Fruit fly (Drosophila melanogaster) whole organism, pupa: ENCODE data around the gene CG4069.

Experiments
- CG10348 ChIP-seq: fragments of 200-800 bp; sonication (Bioruptor generic); IDR thresholded peaks from 2 replicates; pipeline ENCODE4 v1.3.6; 2022; ENCODE audit warnings: missing biosample characterization, missing genetic modification characterization
- CG12605 ChIP-seq: fragments of 200-800 bp; sonication (Bioruptor generic); IDR thresholded peaks from 2 replicates; pipeline ENCODE4 v1.3.6; 2022; ENCODE audit warnings: missing biosample characterization, missing genetic modification characterization
- CG13204 ChIP-seq: fragments of 200-800 bp; sonication (Bioruptor generic); optimal IDR thresholded peaks from 2 replicates; lab custom pipeline; 2018; ENCODE audit warnings: missing biosample characterization, mild to moderate bottlenecking, missing genetic modification characterization, moderate library complexity
- CG14655 ChIP-seq: fragments of 200-800 bp; sonication (Bioruptor generic); optimal IDR thresholded peaks from 3 replicates; lab custom pipeline; 2017; ENCODE audit warnings: mild to moderate bottlenecking, missing biosample characterization, missing genetic modification reagents, missing genetic modification characterization
- CG15710 ChIP-seq: fragments of 200-800 bp; sonication (Bioruptor generic); optimal IDR thresholded peaks from 2 replicates; lab custom pipeline; 2018; ENCODE audit warnings: missing biosample characterization, mild to moderate bottlenecking, missing genetic modification characterization, moderate library complexity
- CG17806 ChIP-seq: fragments of 200-800 bp; sonication (Bioruptor generic); optimal IDR thresholded peaks from 2 replicates; lab custom pipeline; 2018; ENCODE audit warnings: missing biosample characterization, mild to moderate bottlenecking, missing genetic modification characterization, moderate library complexity
- CG32121 ChIP-seq: fragments of 200-800 bp; sonication (Bioruptor generic); IDR thresholded peaks from 2 replicates; pipeline ENCODE4 v1.3.6; 2022; ENCODE audit warnings: missing biosample characterization, missing genetic modification characterization
- CG34367 ChIP-seq: fragments of 200-800 bp; sonication (Bioruptor generic); optimal IDR thresholded peaks from 2 replicates; lab custom pipeline; 2018; ENCODE audit warnings: missing biosample characterization, mild to moderate bottlenecking, missing genetic modification characterization
- CG4496 ChIP-seq: fragments of 200-800 bp; sonication (Bioruptor generic); IDR thresholded peaks from 3 replicates; pipeline ENCODE4 v1.3.6; 2022; ENCODE audit warnings: missing biosample characterization, missing genetic modification characterization
- CG8159 ChIP-seq: fragments of 200-800 bp; sonication (Bioruptor generic); optimal IDR thresholded peaks from 3 replicates; lab custom pipeline; 2018; ENCODE audit warnings: missing biosample characterization, mild to moderate bottlenecking, missing genetic modification characterization, moderate library complexity
- CG8301 ChIP-seq: fragments of 200-800 bp; sonication (Bioruptor generic); optimal IDR thresholded peaks from 2 replicates; lab custom pipeline; 2018; ENCODE audit warnings: missing biosample characterization, mild to moderate bottlenecking, missing genetic modification characterization
- CG9948 ChIP-seq: fragments of 200-800 bp; sonication (Bioruptor generic); optimal IDR thresholded peaks from 2 replicates; lab custom pipeline; 2018; ENCODE audit warnings: missing biosample characterization, mild to moderate bottlenecking, missing genetic modification characterization, moderate library complexity
- D1 ChIP-seq: fragments of 200-800 bp; sonication (Bioruptor generic); optimal IDR thresholded peaks from 2 replicates; lab custom pipeline; 2018; ENCODE audit warnings: missing biosample characterization, mild to moderate bottlenecking, missing genetic modification characterization, moderate library complexity
- EcR ChIP-seq: fragments of 200-800 bp; sonication (Bioruptor generic); optimal IDR thresholded peaks from 3 replicates; lab custom pipeline; 2019; ENCODE audit warnings: missing biosample characterization, missing genetic modification characterization, mild to moderate bottlenecking, moderate library complexity, missing genetic modification reagents
- Ets98B ChIP-seq: fragments of 200-800 bp; sonication (Bioruptor generic); IDR thresholded peaks from 2 replicates; pipeline ENCODE4 v1.3.6; 2022; ENCODE audit warnings: missing biosample characterization, missing genetic modification characterization
- Pif1A ChIP-seq: fragments of 200-800 bp; sonication (Bioruptor generic); optimal IDR thresholded peaks from 3 replicates; lab custom pipeline; 2016; ENCODE audit warnings: missing biosample characterization, missing genetic modification characterization
- Pif1B ChIP-seq: fragments of 200-800 bp; sonication (Bioruptor generic); optimal IDR thresholded peaks from 3 replicates; lab custom pipeline; 2016; ENCODE audit warnings: missing biosample characterization, missing genetic modification characterization
- Snoo ChIP-seq: fragments of 200-800 bp; sonication (Bioruptor generic); optimal IDR thresholded peaks from 3 replicates; lab custom pipeline; 2017; ENCODE audit warnings: missing biosample characterization, mild to moderate bottlenecking, missing genetic modification characterization, inconsistent platforms
- fd96Ca ChIP-seq: fragments of 200-800 bp; sonication (Bioruptor generic); IDR thresholded peaks from 3 replicates; pipeline ENCODE4 v1.3.6; 2022; ENCODE audit warnings: missing biosample characterization, missing genetic modification characterization
- gl ChIP-seq: fragments of 200-800 bp; sonication (Bioruptor generic); optimal IDR thresholded peaks from 2 replicates; lab custom pipeline; 2018; ENCODE audit warnings: missing biosample characterization, mild to moderate bottlenecking, missing genetic modification characterization
- rn ChIP-seq: fragments of 200-800 bp; sonication (Bioruptor generic); IDR thresholded peaks from 2 replicates; pipeline ENCODE4 v1.3.6; 2022; ENCODE audit warnings: missing biosample characterization, missing genetic modification characterization

The CG4069 gene

dm6 chr3L:12537123-12537522 lies at the start of gene CG4069:
CG4069 (minus strand) TSS chr3L:12537315.
- TF ChIP-seq Snoo (tag; lab: Kevin White, UChicago) (no peak), CG14655 (GFP tag; lab: Kevin White, UChicago) (no peak), CG12605 (GFP tag; lab: Robert Waterston, UW) (no peak), Pif1A (GFP tag; lab: Kevin White, UChicago) (no peak), CG17806 (tag; lab: Kevin White, UChicago) (no peak), CG4496 (GFP tag; lab: Robert Waterston, UW) (no peak), CG8159 (tag; lab: Kevin White, UChicago) (no peak), CG15710 (tag; lab: Kevin White, UChicago) (no peak), D1 (tag; lab: Kevin White, UChicago) (no peak), rn (GFP tag; lab: Robert Waterston, UW) (no peak), CG32121 (GFP tag; lab: Robert Waterston, UW) (no peak), fd96Ca (GFP tag; lab: Robert Waterston, UW) (no peak), CG9948 (tag; lab: Kevin White, UChicago) (no peak)

dm6 chr3L:12585761-12586160 lies 48.6 kb upstream of the CG4069 start:
- TF ChIP-seq CG9948 (tag; lab: Kevin White, UChicago) (no peak), CG34367 (tag; lab: Kevin White, UChicago) (no peak)
- TF ChIP-seq, all 21 proteins: peak for 0

DNA sequence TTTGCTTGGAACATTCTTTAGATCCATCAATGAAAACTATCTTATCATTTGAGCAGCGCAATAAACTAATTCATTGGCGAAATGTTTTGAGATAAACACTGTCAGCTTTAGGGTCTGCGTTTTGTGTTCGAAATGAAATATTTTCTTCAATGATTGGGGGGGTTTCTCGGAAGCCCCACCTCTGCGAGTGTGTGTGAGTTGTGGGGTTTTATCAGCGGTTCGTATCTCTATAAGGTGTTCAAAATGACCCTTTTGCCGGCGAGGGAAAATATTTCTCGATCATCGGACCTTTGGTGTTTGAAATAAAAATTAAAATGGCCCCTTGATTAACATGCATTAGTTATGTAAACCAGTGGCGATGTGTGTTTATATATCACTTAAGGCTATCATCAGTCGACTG lies 47.9 kb upstream of the CG4069 start:
- TF ChIP-seq CG32121 (GFP tag; lab: Robert Waterston, UW), result no peak
- no peak for TF ChIP-seq CG17806 (tag; lab: Kevin White, UChicago)
- TF ChIP-seq Snoo (tag; lab: Kevin White, UChicago), result no peak
- TF ChIP-seq Pif1A (GFP tag; lab: Kevin White, UChicago), result no peak
- TF ChIP-seq CG15710 (tag; lab: Kevin White, UChicago), result no peak
- TF ChIP-seq Pif1B (GFP tag; lab: Kevin White, UChicago), result no peak
- no peak for TF ChIP-seq CG4496 (GFP tag; lab: Robert Waterston, UW)
- TF ChIP-seq CG13204 (GFP tag; lab: Kevin White, UChicago), result no peak
- no peak for TF ChIP-seq rn (GFP tag; lab: Robert Waterston, UW)
- TF ChIP-seq CG10348, result no peak
- TF ChIP-seq CG34367 (tag; lab: Kevin White, UChicago), result no peak
- no peak for TF ChIP-seq CG8301 (tag; lab: Kevin White, UChicago)
- no peak for TF ChIP-seq Ets98B (GFP tag; lab: Robert Waterston, UW)
- TF ChIP-seq CG8159 (tag; lab: Kevin White, UChicago), result no peak

dm6 chr3L:12580212-12580676 lies 43.1 kb upstream of the CG4069 start, which contains the start of gene ara:
ara (plus strand) TSS chr3L:12580672.
- TF ChIP-seq CG13204 (GFP tag; lab: Kevin White, UChicago) (peak; percentile 85), CG9948 (tag; lab: Kevin White, UChicago) (no peak), CG4496 (GFP tag; lab: Robert Waterston, UW) (peak; percentile 44; the same call in 2 of the 3 replicates)

DNA sequence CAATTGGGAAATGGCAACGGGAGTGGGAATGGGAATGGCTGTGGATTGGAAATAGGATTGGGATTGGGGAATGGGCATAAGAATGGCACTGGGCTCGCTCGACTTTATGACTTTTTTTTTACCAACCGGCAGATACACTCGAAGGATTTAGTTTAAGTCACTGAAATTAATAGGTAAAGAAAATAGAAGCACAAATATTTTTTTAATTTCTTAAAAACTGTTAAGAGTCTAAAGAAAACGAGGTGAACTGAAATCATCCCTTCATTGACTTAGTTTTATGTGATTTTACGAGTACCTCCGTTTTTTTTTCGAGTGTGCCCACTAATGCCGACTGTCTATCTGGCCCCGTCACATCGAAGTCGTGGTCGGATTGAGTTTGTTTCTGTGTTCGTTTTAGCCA lies 37.8 kb upstream of the CG4069 start:
- no peak for TF ChIP-seq EcR (GFP tag; lab: Kevin White, UChicago)
- TF ChIP-seq CG14655 (GFP tag; lab: Kevin White, UChicago), result peak; percentile 55
- peak; percentile 13 for TF ChIP-seq Pif1B (GFP tag; lab: Kevin White, UChicago)
- no peak for TF ChIP-seq CG15710 (tag; lab: Kevin White, UChicago)
- TF ChIP-seq CG13204 (GFP tag; lab: Kevin White, UChicago), result no peak
- peak; percentile 41 for TF ChIP-seq CG9948 (tag; lab: Kevin White, UChicago)
- TF ChIP-seq CG12605 (GFP tag; lab: Robert Waterston, UW), result no peak
- TF ChIP-seq rn (GFP tag; lab: Robert Waterston, UW), result no peak
- TF ChIP-seq CG32121 (GFP tag; lab: Robert Waterston, UW), result no peak
- peak; percentile 45 for TF ChIP-seq CG8301 (tag; lab: Kevin White, UChicago)
- 0 out of 3 replicates have a peak, but pooled peaks have one; percentile 21 for TF ChIP-seq CG4496 (GFP tag; lab: Robert Waterston, UW)
- TF ChIP-seq CG8159 (tag; lab: Kevin White, UChicago), result peak; percentile 25
- no peak for TF ChIP-seq CG10348
- peak; percentile 33 for TF ChIP-seq Pif1A (GFP tag; lab: Kevin White, UChicago)
- peak; percentile 34 for TF ChIP-seq CG17806 (tag; lab: Kevin White, UChicago)
- TF ChIP-seq, all 21 proteins: peak for 8

dm6 chr3L:12572366-12572765 lies 35.3 kb upstream of the CG4069 start, which contains the start of gene sowah:
sowah (minus strand) TSS chr3L:12572542.
- TF ChIP-seq CG10348, result no peak
- no peak for TF ChIP-seq CG8301 (tag; lab: Kevin White, UChicago)
- no peak for TF ChIP-seq CG4496 (GFP tag; lab: Robert Waterston, UW)
- peak; percentile 87 for TF ChIP-seq D1 (tag; lab: Kevin White, UChicago)
- TF ChIP-seq CG12605 (GFP tag; lab: Robert Waterston, UW), result no peak
- no peak for TF ChIP-seq CG32121 (GFP tag; lab: Robert Waterston, UW)
- TF ChIP-seq Pif1B (GFP tag; lab: Kevin White, UChicago), result no peak
- TF ChIP-seq CG14655 (GFP tag; lab: Kevin White, UChicago), result peak; percentile 26
- peak; percentile 8 for TF ChIP-seq CG17806 (tag; lab: Kevin White, UChicago)
- peak; percentile 35 for TF ChIP-seq CG8159 (tag; lab: Kevin White, UChicago)
- no peak for TF ChIP-seq rn (GFP tag; lab: Robert Waterston, UW)
- no peak for TF ChIP-seq CG9948 (tag; lab: Kevin White, UChicago)
- peak; percentile 41 for TF ChIP-seq Snoo (tag; lab: Kevin White, UChicago)
- peak; percentile 19 for TF ChIP-seq CG34367 (tag; lab: Kevin White, UChicago)
- no peak; the same call in 2 of the 3 replicates for TF ChIP-seq fd96Ca (GFP tag; lab: Robert Waterston, UW)
- TF ChIP-seq Ets98B (GFP tag; lab: Robert Waterston, UW), result no peak
- peak; percentile 59 for TF ChIP-seq CG15710 (tag; lab: Kevin White, UChicago)
- TF ChIP-seq Pif1A (GFP tag; lab: Kevin White, UChicago), result peak; percentile 1
- TF ChIP-seq gl (tag; lab: Kevin White, UChicago), result no peak
- TF ChIP-seq CG13204 (GFP tag; lab: Kevin White, UChicago), result no peak
- TF ChIP-seq EcR (GFP tag; lab: Kevin White, UChicago), result no peak
